Worm (Caenorhabditis elegans) whole organism, young adult: Measurements from ENCODE around the gene K02F3.9.

Experiments
- F22D6.2 ChIP-seq: sonication (generic microtip); optimal IDR thresholded peaks from 2 replicates; lab custom pipeline; 2016; ENCODE audit warnings: mild to moderate bottlenecking, missing genetic modification characterization, missing compliant biosample characterization
- F23B12.7 ChIP-seq: sonication (generic microtip); optimal IDR thresholded peaks from 2 replicates; lab custom pipeline; 2017; ENCODE audit warnings: missing genetic modification characterization, mild to moderate bottlenecking, missing compliant biosample characterization, antibody characterized with exemption, moderate library complexity; ENCODE audit not compliant: insufficient read depth
- F33H1.4 ChIP-seq: fragments of 200-800 bp; sonication (Bioruptor generic); IDR thresholded peaks from 2 replicates; pipeline ENCODE4 v1.3.6; 2022; ENCODE audit warnings: missing genetic modification reagents, missing genetic modification characterization, missing compliant biosample characterization
- F37B4.10 ChIP-seq: fragments of 200-800 bp; sonication (Bioruptor generic); IDR thresholded peaks from 2 replicates; pipeline ENCODE4 v1.3.6; 2022; ENCODE audit warnings: missing genetic modification characterization, missing compliant biosample characterization
- F49E8.2 ChIP-seq: sonication (generic microtip); optimal IDR thresholded peaks from 3 replicates; lab custom pipeline; 2017; ENCODE audit warnings: missing genetic modification characterization, mild to moderate bottlenecking, missing compliant biosample characterization, antibody characterized with exemption, moderate library complexity; ENCODE audit not compliant: insufficient read depth
- F55B11.4 ChIP-seq: sonication (generic microtip); optimal IDR thresholded peaks from 2 replicates; lab custom pipeline; 2016; ENCODE audit warnings: missing compliant biosample characterization, missing genetic modification characterization, borderline replicate concordance; ENCODE audit not compliant: insufficient read depth
- F57C9.4 ChIP-seq: sonication (generic microtip); optimal IDR thresholded peaks from 2 replicates; lab custom pipeline; 2017; ENCODE audit warnings: mild to moderate bottlenecking, missing genetic modification characterization, missing compliant biosample characterization
- K11D2.4 ChIP-seq: fragments of 200-800 bp; sonication (Bioruptor generic); IDR thresholded peaks from 2 replicates; pipeline ENCODE4 v1.3.6; 2022; ENCODE audit warnings: missing genetic modification reagents, missing genetic modification characterization, missing compliant biosample characterization
- Y53F4B.3 ChIP-seq: fragments of 200-800 bp; sonication (Bioruptor generic); IDR thresholded peaks from 2 replicates; pipeline ENCODE4 v1.3.6; 2022; ENCODE audit warnings: missing genetic modification reagents, missing genetic modification characterization, missing compliant biosample characterization
- Y67H2A.10 ChIP-seq: fragments of 200-800 bp; sonication (Bioruptor generic); conservative IDR thresholded peaks from 2 replicates; pipeline ENCODE4 v1.3.6; 2022; ENCODE audit warnings: missing genetic modification reagents, missing genetic modification characterization, missing compliant biosample characterization
- Y79H2A.3 ChIP-seq: fragments of 200-800 bp; sonication (Bioruptor generic); conservative IDR thresholded peaks from 2 replicates; pipeline ENCODE4 v1.3.6; 2022; ENCODE audit warnings: missing genetic modification reagents, missing genetic modification characterization, missing compliant biosample characterization
- aptf-2 ChIP-seq: fragments of 200-800 bp; sonication (Bioruptor generic); conservative IDR thresholded peaks from 2 replicates; pipeline ENCODE4 v1.3.6; 2022; ENCODE audit warnings: missing genetic modification reagents, missing genetic modification characterization, missing compliant biosample characterization
- ceh-100 ChIP-seq: fragments of 200-800 bp; sonication (Bioruptor generic); IDR thresholded peaks from 2 replicates; pipeline ENCODE4 v1.3.6; 2022; ENCODE audit warnings: missing genetic modification reagents, missing genetic modification characterization, missing compliant biosample characterization
- ceh-58 ChIP-seq: fragments of 200-800 bp; sonication (Bioruptor generic); IDR thresholded peaks from 2 replicates; pipeline ENCODE4 v1.3.6; 2022; ENCODE audit warnings: missing genetic modification characterization, missing compliant biosample characterization
- ceh-79 ChIP-seq: sonication (generic microtip); optimal IDR thresholded peaks from 2 replicates; lab custom pipeline; 2017; ENCODE audit warnings: mild to moderate bottlenecking, missing genetic modification characterization, missing compliant biosample characterization
- ceh-91 ChIP-seq: fragments of 200-800 bp; sonication (Bioruptor generic); IDR thresholded peaks from 2 replicates; pipeline ENCODE4 v1.3.6; 2022; ENCODE audit warnings: missing genetic modification reagents, missing genetic modification characterization, missing compliant biosample characterization
- dox-1 ChIP-seq: fragments of 200-800 bp; sonication (Bioruptor generic); IDR thresholded peaks from 2 replicates; pipeline ENCODE4 v1.3.6; 2022; ENCODE audit warnings: missing genetic modification reagents, missing genetic modification characterization, missing compliant biosample characterization
- dpff-1 ChIP-seq: sonication (generic microtip); optimal IDR thresholded peaks from 2 replicates; lab custom pipeline; 2017; ENCODE audit warnings: mild to moderate bottlenecking, missing genetic modification characterization, missing compliant biosample characterization
- egl-44 ChIP-seq: fragments of 200-800 bp; sonication (Bioruptor generic); IDR thresholded peaks from 2 replicates; pipeline ENCODE4 v1.3.6; 2022; ENCODE audit warnings: missing genetic modification reagents, missing genetic modification characterization, missing compliant biosample characterization
- ets-4 ChIP-seq: fragments of 200-800 bp; sonication (Bioruptor generic); optimal IDR thresholded peaks from 2 replicates; lab custom pipeline; 2018; ENCODE audit warnings: mild to moderate bottlenecking, missing genetic modification characterization, missing compliant biosample characterization
- gei-17 ChIP-seq: fragments of 200-800 bp; sonication (Bioruptor generic); optimal IDR thresholded peaks from 2 replicates; lab custom pipeline; 2018; ENCODE audit warnings: mild to moderate bottlenecking, missing genetic modification characterization, missing compliant biosample characterization
- him-1 ChIP-seq: sonication (generic microtip); optimal IDR thresholded peaks from 2 replicates; lab custom pipeline; 2016; ENCODE audit warnings: missing genotype, missing genetic modification reagents, missing genetic modification characterization, missing compliant biosample characterization
- lin-35 ChIP-seq, 3 experiments: fragments of 150-350 bp in 2 of 3; sonication (generic microtip) in 1 of 3; optimal IDR thresholded peaks; 2 replicates each; lab custom pipeline; 2014 to 2018; ENCODE audit warnings: missing biosample characterization in 3 of 3, missing genetic modification characterization in 3 of 3, missing genetic modification reagents in 3 of 3
- lin-40 ChIP-seq: sonication (generic microtip); optimal IDR thresholded peaks from 2 replicates; lab custom pipeline; 2016; ENCODE audit warnings: missing genetic modification characterization, mild to moderate bottlenecking, missing compliant biosample characterization, missing genotype, missing genetic modification reagents
- madf-6 ChIP-seq: fragments of 200-800 bp; sonication (Bioruptor generic); IDR thresholded peaks from 2 replicates; pipeline ENCODE4 v1.3.6; 2022; ENCODE audit warnings: missing genetic modification reagents, missing genetic modification characterization, missing compliant biosample characterization
- mcd-1 ChIP-seq: fragments of 200-800 bp; sonication (Bioruptor generic); IDR thresholded peaks from 2 replicates; pipeline ENCODE4 v1.3.6; 2022; ENCODE audit warnings: missing genetic modification reagents, missing genetic modification characterization, missing compliant biosample characterization
- mxl-1 ChIP-seq: sonication (generic microtip); optimal IDR thresholded peaks from 2 replicates; lab custom pipeline; 2016; ENCODE audit warnings: missing genetic modification characterization, missing compliant biosample characterization
- nfya-1 ChIP-seq: sonication (generic microtip); optimal IDR thresholded peaks from 2 replicates; lab custom pipeline; 2017; ENCODE audit warnings: antibody characterized with exemption, missing compliant biosample characterization, missing genetic modification characterization, borderline replicate concordance; ENCODE audit not compliant: insufficient read depth
- nhr-179 ChIP-seq: sonication (generic microtip); optimal IDR thresholded peaks from 2 replicates; lab custom pipeline; 2016; ENCODE audit warnings: mild to moderate bottlenecking, missing genetic modification characterization, missing compliant biosample characterization
- nhr-80 ChIP-seq: sonication (generic microtip); optimal IDR thresholded peaks from 2 replicates; lab custom pipeline; 2016; ENCODE audit warnings: missing genetic modification characterization, missing compliant biosample characterization
- rcor-1 ChIP-seq: fragments of 200-800 bp; sonication (Bioruptor generic); IDR thresholded peaks from 2 replicates; pipeline ENCODE4 v1.3.6; 2022; ENCODE audit warnings: missing genetic modification reagents, missing genetic modification characterization, missing compliant biosample characterization
- rpc-1 ChIP-seq, 2 experiments: fragments of 150-350 bp in 1 of 2; sonication (generic microtip) in 1 of 2; optimal IDR thresholded peaks; 2 replicates each; lab custom pipeline; 2014 to 2018; ENCODE audit warnings: missing biosample characterization in 1 of 2, missing genetic modification characterization in 1 of 2, missing genetic modification reagents in 1 of 2, missing genotype in 1 of 2
- sdz-38 ChIP-seq: sonication (generic microtip); optimal IDR thresholded peaks from 2 replicates; lab custom pipeline; 2016; ENCODE audit warnings: missing genotype, missing genetic modification characterization, missing compliant biosample characterization
- snpc-1.3 ChIP-seq: sonication (generic microtip); optimal IDR thresholded peaks from 2 replicates; lab custom pipeline; 2017; ENCODE audit warnings: missing genetic modification characterization, mild to moderate bottlenecking, missing compliant biosample characterization, antibody characterized with exemption, moderate library complexity, missing genotype, missing genetic modification reagents; ENCODE audit not compliant: insufficient read depth
- ztf-22 ChIP-seq: fragments of 200-800 bp; sonication (Bioruptor generic); optimal IDR thresholded peaks from 2 replicates; lab custom pipeline; 2018; ENCODE audit warnings: mild to moderate bottlenecking, missing genetic modification characterization, moderate library complexity, missing compliant biosample characterization
- ztf-25 ChIP-seq: fragments of 200-800 bp; sonication (Bioruptor generic); IDR thresholded peaks from 2 replicates; pipeline ENCODE4 v1.3.6; 2022; ENCODE audit warnings: missing genetic modification reagents, missing genetic modification characterization, missing compliant biosample characterization
- ztf-26 ChIP-seq: sonication (generic microtip); optimal IDR thresholded peaks from 2 replicates; lab custom pipeline; 2017; ENCODE audit warnings: missing genetic modification characterization, missing compliant biosample characterization
- ztf-28 ChIP-seq: fragments of 200-800 bp; sonication (Bioruptor generic); IDR thresholded peaks from 2 replicates; pipeline ENCODE4 v1.3.6; 2022; ENCODE audit warnings: missing genetic modification reagents, missing genetic modification characterization, missing compliant biosample characterization
- ztf-6 ChIP-seq: fragments of 200-800 bp; sonication (Bioruptor generic); IDR thresholded peaks from 2 replicates; pipeline ENCODE4 v1.3.6; 2022; ENCODE audit warnings: missing genetic modification reagents, missing genetic modification characterization, missing compliant biosample characterization

K02F3.9 gene

DNA sequence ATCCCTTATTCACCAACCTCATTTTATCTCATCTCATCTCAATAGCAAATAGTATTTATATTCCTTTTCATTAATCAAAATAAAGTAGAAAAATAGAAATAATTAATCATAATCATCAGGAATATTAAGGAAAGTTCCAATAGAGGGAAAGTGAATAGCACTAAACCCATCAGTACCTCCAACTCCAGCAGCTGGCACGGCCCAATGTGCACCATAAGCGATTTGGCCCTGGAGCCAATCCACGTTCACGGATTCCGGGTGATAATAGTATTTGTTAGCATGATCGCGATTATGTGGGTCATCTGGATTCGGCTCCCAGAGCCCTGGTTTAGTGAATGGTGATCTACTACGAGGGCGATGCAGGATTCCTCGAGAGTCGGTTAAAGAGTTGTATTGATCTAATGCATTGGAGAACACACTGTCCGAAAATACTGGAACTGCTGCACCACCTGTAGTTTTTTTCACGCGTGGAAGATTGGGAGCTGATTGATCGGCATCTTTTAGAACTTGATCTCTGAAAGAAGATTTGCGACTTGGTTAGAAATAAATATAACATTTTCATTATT, 5.4 kb downstream of the K02F3.9 start (continued):
- peak; percentile 31 for TF ChIP-seq nhr-80 (tag; lab: Kevin White, UChicago)
- TF ChIP-seq ceh-79 (tag; lab: Kevin White, UChicago) = peak; percentile 92
- TF ChIP-seq rpc-1 (optimal IDR thresholded peaks at IDR 0.05; lab: Kevin White, UChicago) = no peak
- TF ChIP-seq rpc-1 (tag; optimal IDR thresholded peaks at IDR 0.05; lab: Kevin White, UChicago) = no peak
- TF ChIP-seq ceh-100 = peak; percentile 81
- peak; percentile 92 for TF ChIP-seq ztf-22 (GFP tag; lab: Kevin White, UChicago)
- no peak for TF ChIP-seq F37B4.10 (GFP tag; lab: Robert Waterston, UW)
- TF ChIP-seq F23B12.7 (tag; lab: Kevin White, UChicago) = no peak
- peak; percentile 83 for TF ChIP-seq lin-40 (tag; lab: Kevin White, UChicago)
- TF ChIP-seq F57C9.4 = peak; percentile 98
- TF ChIP-seq dox-1 (GFP tag; lab: Robert Waterston, UW) = peak; percentile 92
- peak; percentile 88; the same call in 1 of the 2 replicates for TF ChIP-seq ceh-58 (GFP tag; lab: Robert Waterston, UW)
- TF ChIP-seq dpff-1 (tag; lab: Kevin White, UChicago) = peak; percentile 100
- no peak for TF ChIP-seq sdz-38
- TF ChIP-seq Y53F4B.3 (GFP tag; lab: Robert Waterston, UW) = no peak
- TF ChIP-seq rcor-1 (GFP tag; lab: Robert Waterston, UW) = peak; percentile 83
- no peak for TF ChIP-seq ztf-28 (GFP tag; lab: Robert Waterston, UW)
- TF ChIP-seq mcd-1 (GFP tag; lab: Robert Waterston, UW) = peak; percentile 86
- TF ChIP-seq Y67H2A.10 (GFP tag; lab: Robert Waterston, UW) = peak; percentile 86
- peak; percentile 73 for TF ChIP-seq F22D6.2 (tag; lab: Kevin White, UChicago)
- peak in 2 of 3 experiments; percentile 36 to 47 for TF ChIP-seq lin-35 (GFP tag; optimal IDR thresholded peaks at IDR 0.05; lab: Kevin White, UChicago)
- TF ChIP-seq him-1 = no peak
- peak; percentile 43; the same call in 1 of the 2 replicates for TF ChIP-seq ztf-6 (GFP tag; lab: Robert Waterston, UW)
- TF ChIP-seq snpc-1.3 (tag; lab: Kevin White, UChicago) = no peak
- peak; percentile 79 for TF ChIP-seq madf-6 (GFP tag; lab: Robert Waterston, UW)
- TF ChIP-seq ets-4 (GFP tag; lab: Kevin White, UChicago) = peak; percentile 84
- TF ChIP-seq F49E8.2 (tag; lab: Kevin White, UChicago) = no peak
- TF ChIP-seq mxl-1 (tag; lab: Kevin White, UChicago) = no peak
- TF ChIP-seq ceh-91 (GFP tag; lab: Robert Waterston, UW) = no peak
- peak; percentile 83 for TF ChIP-seq gei-17 (GFP tag; lab: Kevin White, UChicago)
- TF ChIP-seq F33H1.4 (GFP tag; lab: Robert Waterston, UW) = peak; percentile 56
- TF ChIP-seq egl-44 (GFP tag; lab: Robert Waterston, UW) = peak; percentile 92
- TF ChIP-seq F55B11.4 = no peak
- peak; percentile 45 for TF ChIP-seq nhr-179 (tag; lab: Kevin White, UChicago)
- peak; percentile 74 for TF ChIP-seq aptf-2 (GFP tag; lab: Robert Waterston, UW)
- no peak for TF ChIP-seq nfya-1
- peak; percentile 92 for TF ChIP-seq ztf-25
- TF ChIP-seq ztf-26 = peak; percentile 88
- TF ChIP-seq K11D2.4 (GFP tag; lab: Robert Waterston, UW) = peak; percentile 95
- TF ChIP-seq Y79H2A.3 (GFP tag; lab: Robert Waterston, UW) = peak; percentile 90
